Worm (Caenorhabditis elegans) whole organism, L1 larva: ENCODE measurements around the gene K03A11.6.

Experiments
- aha-1 ChIP-seq: fragments of 150-350 bp; optimal IDR thresholded peaks from 2 replicates; lab custom pipeline; 2014; ENCODE audit warnings: missing biosample characterization, missing genetic modification characterization
- aly-2 ChIP-seq: fragments of 150-350 bp; optimal IDR thresholded peaks from 2 replicates; lab custom pipeline; 2014; ENCODE audit warnings: missing biosample characterization, missing genetic modification characterization
- blmp-1 ChIP-seq: fragments of 150-350 bp; optimal IDR thresholded peaks from 2 replicates; lab custom pipeline; 2014; ENCODE audit warnings: missing biosample characterization, missing genetic modification characterization
- ceh-82 ChIP-seq, 3 experiments: fragments of 150-350 bp in 1 of 3; sonication (generic microtip) in 2 of 3; optimal IDR thresholded peaks; 2 replicates each; lab custom pipeline; 2014 to 2017; ENCODE audit warnings: missing biosample characterization in 3 of 3, missing genetic modification characterization in 3 of 3
- ceh-88 ChIP-seq: fragments of 200-800 bp; sonication (Bioruptor generic); IDR thresholded peaks from 2 replicates; pipeline ENCODE4 v1.3.6; 2022; ENCODE audit warnings: missing genetic modification characterization, missing compliant biosample characterization
- ceh-90 ChIP-seq: sonication (generic microtip); optimal IDR thresholded peaks from 2 replicates; lab custom pipeline; 2016; ENCODE audit warnings: missing genetic modification characterization, missing compliant biosample characterization
- ces-1 ChIP-seq: fragments of 150-350 bp; optimal IDR thresholded peaks from 2 replicates; lab custom pipeline; 2014; ENCODE audit warnings: missing biosample characterization, missing genetic modification reagents, missing genetic modification characterization
- dpl-1 ChIP-seq, 3 experiments: fragments of 150-350 bp in 2 of 3; sonication (generic microtip) in 1 of 3; optimal IDR thresholded peaks; 2 replicates each; lab custom pipeline; 2014 to 2017; ENCODE audit warnings: missing biosample characterization in 3 of 3, missing genetic modification characterization in 3 of 3, missing genetic modification reagents in 3 of 3
- dsc-1 ChIP-seq: sonication (generic microtip); optimal IDR thresholded peaks from 2 replicates; lab custom pipeline; 2016; ENCODE audit warnings: mild to moderate bottlenecking, missing genetic modification characterization, missing compliant biosample characterization
- efl-3 ChIP-seq: fragments of 200-800 bp; sonication (Bioruptor generic); optimal IDR thresholded peaks from 2 replicates; lab custom pipeline; 2018; ENCODE audit warnings: mild to moderate bottlenecking, missing genetic modification characterization, missing compliant biosample characterization
- elt-2 ChIP-seq: sonication (generic microtip); optimal IDR thresholded peaks from 2 replicates; lab custom pipeline; 2016; ENCODE audit warnings: missing genetic modification characterization, mild to moderate bottlenecking, inconsistent platforms, missing compliant biosample characterization, missing genetic modification reagents
- elt-3 ChIP-seq, 6 experiments: fragments of 150-350 bp in 1 of 6; sonication (generic microtip); optimal IDR thresholded peaks; 2 replicates each; lab custom pipeline; 2017 to 2018; ENCODE audit warnings: missing biosample characterization in 6 of 6, missing genetic modification characterization in 6 of 6, inconsistent platforms in 1 of 6
- fkh-8 ChIP-seq: sonication (generic microtip); optimal IDR thresholded peaks from 2 replicates; lab custom pipeline; 2016; ENCODE audit warnings: mild to moderate bottlenecking, missing genetic modification characterization, missing compliant biosample characterization
- grh-1 ChIP-seq: fragments of 200-800 bp; sonication (Bioruptor generic); IDR thresholded peaks from 2 replicates; pipeline ENCODE4 v1.3.6; 2022; ENCODE audit warnings: missing genetic modification reagents, missing genetic modification characterization, missing compliant biosample characterization
- isw-1 ChIP-seq: fragments of 200-800 bp; sonication (Bioruptor generic); IDR thresholded peaks from 2 replicates; pipeline ENCODE4 v1.3.6; 2022; ENCODE audit warnings: missing genetic modification characterization, missing compliant biosample characterization
- lin-14 ChIP-seq: fragments of 200-800 bp; sonication (Bioruptor generic); optimal IDR thresholded peaks from 2 replicates; lab custom pipeline; 2018; ENCODE audit warnings: mild to moderate bottlenecking, missing genetic modification characterization, moderate library complexity, missing compliant biosample characterization
- lin-35 ChIP-seq, 2 experiments: fragments of 150-350 bp; optimal IDR thresholded peaks; 2 replicates each; lab custom pipeline; 2014; ENCODE audit warnings: missing biosample characterization in 2 of 2, missing genetic modification characterization in 2 of 2, missing genetic modification reagents in 2 of 2
- lir-3 ChIP-seq: sonication (generic microtip); optimal IDR thresholded peaks from 2 replicates; lab custom pipeline; 2016; ENCODE audit warnings: mild to moderate bottlenecking, missing genetic modification characterization, moderate library complexity, missing compliant biosample characterization; ENCODE audit not compliant: poor library complexity
- mab-9 ChIP-seq: fragments of 200-800 bp; sonication (Bioruptor generic); IDR thresholded peaks from 2 replicates; pipeline ENCODE4 v1.3.6; 2022; ENCODE audit warnings: missing genetic modification reagents, missing genetic modification characterization, missing compliant biosample characterization
- mep-1 ChIP-seq: fragments of 150-350 bp; optimal IDR thresholded peaks from 2 replicates; lab custom pipeline; 2014; ENCODE audit warnings: missing biosample characterization, missing genetic modification characterization
- nhr-11 ChIP-seq: fragments of 150-350 bp; optimal IDR thresholded peaks from 2 replicates; lab custom pipeline; 2014; ENCODE audit warnings: missing biosample characterization, missing genetic modification characterization
- nhr-19 ChIP-seq: fragments of 200-800 bp; sonication (Bioruptor generic); conservative IDR thresholded peaks from 2 replicates; pipeline ENCODE4 v1.3.6; 2022; ENCODE audit warnings: missing genetic modification characterization, missing compliant biosample characterization
- nhr-20 ChIP-seq: sonication (generic microtip); optimal IDR thresholded peaks from 2 replicates; lab custom pipeline; 2016; ENCODE audit warnings: mild to moderate bottlenecking, missing genetic modification characterization, missing compliant biosample characterization
- nhr-28 ChIP-seq: fragments of 150-350 bp; optimal IDR thresholded peaks from 2 replicates; lab custom pipeline; 2014; ENCODE audit warnings: missing biosample characterization, missing genetic modification characterization
- nhr-47 ChIP-seq: sonication (generic microtip); optimal IDR thresholded peaks from 2 replicates; lab custom pipeline; 2016; ENCODE audit warnings: mild to moderate bottlenecking, missing genetic modification characterization, moderate library complexity, missing compliant biosample characterization
- nhr-71 ChIP-seq: sonication (generic microtip); optimal IDR thresholded peaks from 2 replicates; lab custom pipeline; 2016; ENCODE audit warnings: mild to moderate bottlenecking, missing genetic modification characterization, moderate library complexity, missing compliant biosample characterization
- nhr-84 ChIP-seq: sonication (generic microtip); optimal IDR thresholded peaks from 2 replicates; lab custom pipeline; 2017; ENCODE audit warnings: missing biosample characterization, missing genetic modification characterization
- nhr-85 ChIP-seq: sonication (generic microtip); peaks from one replicate; lab custom pipeline; 2016; ENCODE audit warnings: missing genetic modification characterization, inconsistent platforms, missing compliant biosample characterization
- nhr-90 ChIP-seq: sonication (generic microtip); optimal IDR thresholded peaks from 2 replicates; lab custom pipeline; 2016; ENCODE audit warnings: mild to moderate bottlenecking, missing genetic modification characterization, missing compliant biosample characterization; ENCODE audit not compliant: poor library complexity
- pax-3 ChIP-seq: fragments of 200-800 bp; sonication (Bioruptor generic); optimal IDR thresholded peaks from 2 replicates; lab custom pipeline; 2018; ENCODE audit warnings: mild to moderate bottlenecking, missing genetic modification characterization, moderate library complexity, missing compliant biosample characterization
- pqm-1 ChIP-seq: sonication (generic microtip); optimal IDR thresholded peaks from 3 replicates; lab custom pipeline; 2017; ENCODE audit warnings: missing biosample characterization, missing genetic modification characterization
- skn-1 ChIP-seq: fragments of 150-350 bp; optimal IDR thresholded peaks from 2 replicates; lab custom pipeline; 2014; ENCODE audit warnings: missing biosample characterization, missing genetic modification characterization
- sox-4 ChIP-seq: sonication (generic microtip); optimal IDR thresholded peaks from 2 replicates; lab custom pipeline; 2016; ENCODE audit warnings: missing genetic modification characterization, missing compliant biosample characterization
- tbx-2 ChIP-seq: sonication (generic microtip); optimal IDR thresholded peaks from 2 replicates; lab custom pipeline; 2016; ENCODE audit warnings: missing genetic modification characterization, missing compliant biosample characterization
- tlp-1 ChIP-seq: fragments of 150-350 bp; optimal IDR thresholded peaks from 2 replicates; lab custom pipeline; 2014; ENCODE audit warnings: missing biosample characterization, missing genetic modification characterization
- zag-1 ChIP-seq: fragments of 150-350 bp; optimal IDR thresholded peaks from 2 replicates; lab custom pipeline; 2014; ENCODE audit warnings: missing biosample characterization, missing genetic modification characterization

Gene K03A11.6

DNA sequence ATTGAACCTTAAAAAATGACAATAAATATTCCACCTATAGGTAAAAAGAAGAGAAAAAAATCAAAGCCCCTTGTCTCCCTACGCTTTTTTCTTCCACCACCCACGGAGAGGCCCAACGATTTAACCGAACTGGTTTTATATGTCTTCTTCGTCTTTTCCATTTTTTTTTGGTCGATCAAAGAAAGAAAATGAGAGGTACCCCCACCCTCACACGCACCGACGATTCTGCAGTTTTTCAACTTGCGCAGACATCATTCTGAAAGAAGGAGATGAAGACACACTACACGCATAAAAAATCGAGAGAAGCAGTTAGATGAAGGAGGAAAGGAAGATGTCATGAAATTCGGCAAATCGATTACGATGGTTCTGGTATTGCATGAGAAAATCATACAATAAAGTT is 41.3 kb upstream of the K03A11.6 start (continued):
- TF ChIP-seq isw-1 (GFP tag; lab: Robert Waterston, UW) (no peak), nhr-28 (tag; lab: Kevin White, UChicago) (no peak), nhr-85 (tag; lab: Kevin White, UChicago) (peak; percentile 86), ceh-90 (tag; lab: Kevin White, UChicago) (no peak), ceh-88 (no peak), nhr-19 (GFP tag; lab: Robert Waterston, UW) (0 out of 2 replicates have a peak, but pooled peaks have one; percentile 11), mab-9 (no peak), nhr-20 (tag; lab: Kevin White, UChicago) (peak; percentile 49), elt-2 (tag; lab: Kevin White, UChicago) (no peak), zag-1 (tag; lab: Kevin White, UChicago) (no peak), dsc-1 (no peak), ces-1 (GFP tag; lab: Kevin White, UChicago) (no peak), dpl-1 (GFP tag; optimal IDR thresholded peaks at IDR 0.05; lab: Kevin White, UChicago) (no peak), ceh-82 (tag; optimal IDR thresholded peaks at IDR 0.05; lab: Kevin White, UChicago) (no peak), tlp-1 (tag; lab: Kevin White, UChicago) (no peak), grh-1 (GFP tag; lab: Robert Waterston, UW) (peak; percentile 58), lir-3 (tag; lab: Kevin White, UChicago) (no peak), elt-3 (tag; optimal IDR thresholded peaks at IDR 0.05; lab: Kevin White, UChicago) (peak in 2 of 6 experiments; percentile 8 to 67), aha-1 (tag; lab: Kevin White, UChicago) (no peak), aly-2 (tag; lab: Kevin White, UChicago) (no peak), nhr-11 (tag; lab: Kevin White, UChicago) (no peak), nhr-71 (tag; lab: Kevin White, UChicago) (peak; percentile 25)

DNA sequence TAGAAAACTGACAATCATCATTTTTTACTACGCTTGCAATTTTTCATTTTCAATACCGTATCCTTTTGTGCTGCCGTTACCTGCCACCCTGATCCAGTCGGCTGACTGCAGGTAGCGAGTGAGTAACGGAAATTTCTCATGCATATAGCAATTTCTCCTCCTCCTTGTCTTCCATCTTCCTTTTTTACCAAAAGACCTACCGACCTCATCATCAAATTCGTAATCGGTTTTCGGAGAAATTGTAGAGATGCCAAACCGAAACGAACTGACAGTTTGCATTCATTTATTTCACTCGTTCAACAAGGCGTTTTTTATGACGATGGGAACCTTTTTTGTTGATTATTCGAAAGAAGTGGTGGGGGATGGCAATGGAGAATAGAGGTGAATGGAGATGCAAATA is 39.4 kb upstream of the K03A11.6 start:
- TF ChIP-seq mep-1 (tag; lab: Kevin White, UChicago) (peak; percentile 12), blmp-1 (tag; lab: Kevin White, UChicago) (peak; percentile 37), nhr-85 (tag; lab: Kevin White, UChicago) (peak; percentile 72), nhr-84 (tag; lab: Kevin White, UChicago) (no peak), pax-3 (tag; lab: Kevin White, UChicago) (no peak), nhr-90 (tag; lab: Kevin White, UChicago) (no peak), lin-14 (GFP tag; lab: Kevin White, UChicago) (peak; percentile 14)

DNA sequence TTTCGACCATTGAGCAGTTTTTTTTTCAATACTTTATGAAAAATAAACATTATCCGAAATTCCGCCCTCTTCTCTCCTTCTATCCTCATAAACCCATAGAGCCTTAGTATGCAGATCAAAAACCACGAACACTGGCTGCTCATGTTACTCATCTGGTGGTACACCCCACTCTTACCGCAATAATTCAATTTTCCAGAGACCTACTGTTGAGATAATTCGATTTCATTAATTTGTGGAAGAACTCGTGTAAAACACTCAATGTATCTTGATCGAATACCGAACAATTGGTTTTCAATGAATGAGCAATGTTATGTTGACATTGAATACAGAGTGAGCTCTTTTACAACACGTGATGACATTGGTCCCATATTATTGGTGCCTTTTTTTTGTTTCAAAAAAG is 34.2 kb upstream of the K03A11.6 start:
- TF ChIP-seq tbx-2 (tag; lab: Kevin White, UChicago) (no peak), nhr-71 (tag; lab: Kevin White, UChicago) (no peak), ceh-82 (tag; optimal IDR thresholded peaks at IDR 0.05; lab: Kevin White, UChicago) (no peak), lin-14 (GFP tag; lab: Kevin White, UChicago) (peak; percentile 3)
- TF ChIP-seq, all 84 proteins: peak for 1

DNA sequence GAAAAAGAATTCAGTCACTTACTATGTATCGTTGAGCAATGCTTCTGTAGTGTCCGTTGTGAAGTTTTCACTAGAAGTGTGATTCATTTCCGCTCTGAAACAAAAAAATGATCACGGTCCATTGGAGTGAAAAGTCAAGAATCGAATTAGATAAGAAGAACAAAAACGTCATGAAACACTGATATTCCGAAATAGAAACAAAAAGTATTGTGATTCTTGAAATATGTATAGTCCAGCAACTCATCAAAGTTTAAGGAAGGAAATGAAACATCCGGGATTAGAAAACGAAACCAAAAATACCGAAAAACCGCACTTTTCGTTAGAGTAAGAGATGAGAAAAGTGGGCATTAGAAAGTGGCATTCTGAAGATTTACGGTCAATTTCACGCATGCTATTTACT is 23.1 kb upstream of the K03A11.6 start, which contains the start of gene npr-10:
Gene npr-10, minus strand, starts transcription at position 101 of the 400 bp plus-strand sequence.
- TF ChIP-seq lin-35 (GFP tag; optimal IDR thresholded peaks at IDR 0.05; lab: Kevin White, UChicago) (no peak), efl-3 (GFP tag; lab: Kevin White, UChicago) (no peak), pqm-1 (tag; lab: Kevin White, UChicago) (no peak), nhr-71 (tag; lab: Kevin White, UChicago) (peak; percentile 15), fkh-8 (tag; lab: Kevin White, UChicago) (peak; percentile 45), nhr-47 (tag; lab: Kevin White, UChicago) (peak; percentile 2), sox-4 (tag; lab: Kevin White, UChicago) (peak; percentile 14), skn-1 (tag; lab: Kevin White, UChicago) (no peak), nhr-84 (tag; lab: Kevin White, UChicago) (no peak), ceh-82 (tag; optimal IDR thresholded peaks at IDR 0.05; lab: Kevin White, UChicago) (no peak)
